Fruit fly (Drosophila melanogaster) whole organism, embryonic: ENCODE results near the gene CG1638.

Experiments
- Bdp1 ChIP-seq: fragments of 200-800 bp; sonication (Bioruptor generic); optimal IDR thresholded peaks from 3 replicates; lab custom pipeline; 2016; ENCODE audit warnings: missing biosample characterization, missing genetic modification characterization
- CG10321 ChIP-seq: fragments of 200-800 bp; sonication (Bioruptor generic); IDR thresholded peaks from 2 replicates; pipeline ENCODE4 v1.3.6; 2022; ENCODE audit warnings: missing biosample characterization, missing genetic modification characterization
- CG11247 ChIP-seq: fragments of 200-800 bp; sonication (Bioruptor generic); IDR thresholded peaks from 2 replicates; pipeline ENCODE4 v1.3.6; 2022; ENCODE audit warnings: missing biosample characterization, missing genetic modification characterization
- CG11504 ChIP-seq: fragments of 200-800 bp; sonication (Bioruptor generic); optimal IDR thresholded peaks from 3 replicates; lab custom pipeline; 2019; ENCODE audit warnings: missing biosample characterization, mild to moderate bottlenecking, missing genetic modification characterization, moderate library complexity
- CG12071 ChIP-seq: fragments of 200-800 bp; sonication (Bioruptor generic); optimal IDR thresholded peaks from 3 replicates; lab custom pipeline; 2018; ENCODE audit warnings: missing biosample characterization, mild to moderate bottlenecking, missing genetic modification characterization
- CG12391 ChIP-seq: fragments of 200-800 bp; sonication (Bioruptor generic); optimal IDR thresholded peaks from 3 replicates; lab custom pipeline; 2018; ENCODE audit warnings: missing biosample characterization, mild to moderate bottlenecking, missing genetic modification characterization, moderate library complexity
- CG13424 ChIP-seq: fragments of 200-800 bp; sonication (Bioruptor generic); optimal IDR thresholded peaks from 2 replicates; lab custom pipeline; 2019; ENCODE audit warnings: missing biosample characterization, mild to moderate bottlenecking, missing genetic modification characterization, moderate library complexity
- CG14667 ChIP-seq: fragments of 200-800 bp; sonication (Bioruptor generic); IDR thresholded peaks from 2 replicates; pipeline ENCODE4 v1.3.6; 2022; ENCODE audit warnings: missing biosample characterization, missing genetic modification characterization
- CG14860 ChIP-seq: fragments of 200-800 bp; sonication (Bioruptor generic); IDR thresholded peaks from 3 replicates; pipeline ENCODE4 v1.3.6; 2022; ENCODE audit warnings: missing biosample characterization, missing genetic modification characterization; ENCODE audit not compliant: partially characterized antibody
- CG16863 ChIP-seq: fragments of 200-800 bp; sonication (Bioruptor generic); optimal IDR thresholded peaks from 3 replicates; lab custom pipeline; 2016; ENCODE audit warnings: missing biosample characterization, missing genetic modification characterization
- CG2129 ChIP-seq: fragments of 200-800 bp; sonication (Bioruptor generic); IDR thresholded peaks from 2 replicates; pipeline ENCODE4 v1.3.6; 2022; ENCODE audit warnings: missing biosample characterization, missing genetic modification characterization; ENCODE audit not compliant: partially characterized antibody
- CG32532 ChIP-seq: fragments of 200-800 bp; sonication (Bioruptor generic); IDR thresholded peaks from 2 replicates; pipeline ENCODE4 v1.3.6; 2022; ENCODE audit warnings: missing biosample characterization, missing genetic modification characterization
- CG3407 ChIP-seq: fragments of 200-800 bp; sonication (Bioruptor generic); optimal IDR thresholded peaks from 2 replicates; lab custom pipeline; 2018; ENCODE audit warnings: missing biosample characterization, mild to moderate bottlenecking, missing genetic modification characterization
- CG34224 ChIP-seq: fragments of 200-800 bp; sonication (Bioruptor generic); IDR thresholded peaks from 3 replicates; pipeline ENCODE4 v1.3.6; 2022; ENCODE audit warnings: missing biosample characterization, missing genetic modification characterization; ENCODE audit not compliant: partially characterized antibody
- CG42726 ChIP-seq: fragments of 200-800 bp; sonication (Bioruptor generic); IDR thresholded peaks from 2 replicates; pipeline ENCODE4 v1.3.6; 2022; ENCODE audit warnings: missing biosample characterization, missing genetic modification characterization; ENCODE audit not compliant: partially characterized antibody
- CG5245 ChIP-seq: fragments of 200-800 bp; sonication (Bioruptor generic); optimal IDR thresholded peaks from 3 replicates; lab custom pipeline; 2016; ENCODE audit warnings: missing biosample characterization, missing genetic modification characterization
- CG6254 ChIP-seq: fragments of 200-800 bp; sonication (Bioruptor generic); optimal IDR thresholded peaks from 3 replicates; lab custom pipeline; 2017; ENCODE audit warnings: mild to moderate bottlenecking, missing biosample characterization, missing genetic modification reagents, missing genetic modification characterization
- CG6654 ChIP-seq: fragments of 200-800 bp; sonication (Bioruptor generic); optimal IDR thresholded peaks from 2 replicates; lab custom pipeline; 2017; ENCODE audit warnings: missing biosample characterization, mild to moderate bottlenecking, missing genetic modification characterization
- CG6765 ChIP-seq: fragments of 200-800 bp; sonication (Bioruptor generic); optimal IDR thresholded peaks from 3 replicates; lab custom pipeline; 2017; ENCODE audit warnings: missing biosample characterization, mild to moderate bottlenecking, missing genetic modification characterization
- CG6791 ChIP-seq: fragments of 200-800 bp; sonication (Bioruptor generic); IDR thresholded peaks from 3 replicates; pipeline ENCODE4 v1.3.6; 2022; ENCODE audit warnings: missing biosample characterization, missing genetic modification characterization; ENCODE audit not compliant: partially characterized antibody
- CG7556 ChIP-seq: fragments of 200-800 bp; sonication (Bioruptor generic); optimal IDR thresholded peaks from 2 replicates; lab custom pipeline; 2017; ENCODE audit warnings: missing biosample characterization, mild to moderate bottlenecking, missing genetic modification characterization
- CG8944 ChIP-seq: fragments of 200-800 bp; sonication (Bioruptor generic); optimal IDR thresholded peaks from 3 replicates; lab custom pipeline; 2016; ENCODE audit warnings: missing biosample characterization, missing genetic modification characterization
- CrebB ChIP-seq: fragments of 200-800 bp; sonication (Bioruptor generic); optimal IDR thresholded peaks from 3 replicates; lab custom pipeline; 2018; ENCODE audit warnings: missing biosample characterization, mild to moderate bottlenecking, missing genetic modification characterization
- Deaf1 ChIP-seq: fragments of 200-800 bp; optimal IDR thresholded peaks from 3 replicates; lab custom pipeline; 2019; ENCODE audit warnings: missing biosample characterization, mild to moderate bottlenecking, missing genetic modification characterization, moderate library complexity
- H15 ChIP-seq: fragments of 200-800 bp; sonication (Bioruptor generic); IDR thresholded peaks from 3 replicates; pipeline ENCODE4 v1.3.6; 2022; ENCODE audit warnings: missing biosample characterization, missing genetic modification characterization
- Hmx ChIP-seq: fragments of 200-800 bp; sonication (Bioruptor generic); optimal IDR thresholded peaks from 2 replicates; lab custom pipeline; 2016; ENCODE audit warnings: missing biosample characterization, missing genetic modification characterization
- Lpt ChIP-seq: fragments of >200 bp; optimal IDR thresholded peaks from 2 replicates; lab custom pipeline; 2018; ENCODE audit warnings: missing biosample characterization, missing genetic modification characterization
- MESR4 ChIP-seq: fragments of 200-800 bp; sonication (Bioruptor generic); optimal IDR thresholded peaks from 2 replicates; lab custom pipeline; 2018; ENCODE audit warnings: missing biosample characterization, mild to moderate bottlenecking, missing genetic modification characterization, moderate library complexity
- Mad ChIP-seq: fragments of 200-800 bp; sonication (Bioruptor generic); optimal IDR thresholded peaks from 2 replicates; lab custom pipeline; 2016; ENCODE audit warnings: missing biosample characterization, missing genetic modification characterization
- Max ChIP-seq: fragments of 200-800 bp; sonication (Bioruptor generic); optimal IDR thresholded peaks from 2 replicates; lab custom pipeline; 2016; ENCODE audit warnings: missing biosample characterization, mild to moderate bottlenecking, missing genetic modification characterization
- Side ChIP-seq: fragments of 200-800 bp; sonication (Bioruptor generic); optimal IDR thresholded peaks from 2 replicates; lab custom pipeline; 2016; ENCODE audit warnings: missing biosample characterization, missing genetic modification characterization
- Sry-β ChIP-seq: fragments of 200-800 bp; sonication (Bioruptor generic); optimal IDR thresholded peaks from 2 replicates; lab custom pipeline; 2018; ENCODE audit warnings: missing biosample characterization, mild to moderate bottlenecking, missing genetic modification characterization, moderate library complexity
- Ssrp ChIP-seq: fragments of 200-800 bp; sonication (Bioruptor generic); optimal IDR thresholded peaks from 2 replicates; lab custom pipeline; 2018; ENCODE audit warnings: missing biosample characterization, mild to moderate bottlenecking, missing genetic modification characterization, moderate library complexity
- Xrp1 ChIP-seq: fragments of 200-800 bp; sonication (Bioruptor generic); IDR thresholded peaks from 2 replicates; pipeline ENCODE4 v1.3.6; 2022; ENCODE audit warnings: missing biosample characterization, missing genetic modification characterization
- YL-1 ChIP-seq: fragments of 200-800 bp; sonication (Bioruptor generic); optimal IDR thresholded peaks from 3 replicates; lab custom pipeline; 2017; ENCODE audit warnings: missing biosample characterization, mild to moderate bottlenecking, missing genetic modification characterization
- bbx ChIP-seq: fragments of 200-800 bp; sonication (Bioruptor generic); IDR thresholded peaks from 2 replicates; pipeline ENCODE4 v1.3.6; 2022; ENCODE audit warnings: missing biosample characterization, missing genetic modification characterization; ENCODE audit not compliant: partially characterized antibody
- bsh ChIP-seq, 2 experiments: fragments of 200-800 bp; sonication (Bioruptor generic); optimal IDR thresholded peaks; 2 replicates each; lab custom pipeline; 2017 to 2018; ENCODE audit warnings: mild to moderate bottlenecking in 2 of 2, missing biosample characterization in 2 of 2, missing genetic modification characterization in 2 of 2, moderate library complexity in 1 of 2
- chm ChIP-seq: fragments of 200-800 bp; sonication (Bioruptor generic); IDR thresholded peaks from 2 replicates; pipeline ENCODE4 v1.3.6; 2022; ENCODE audit warnings: missing biosample characterization, missing genetic modification characterization
- crc ChIP-seq: fragments of 200-800 bp; sonication (Bioruptor generic); optimal IDR thresholded peaks from 2 replicates; lab custom pipeline; 2016; ENCODE audit warnings: missing biosample characterization, missing genetic modification characterization
- da ChIP-seq: fragments of 200-800 bp; sonication (Bioruptor generic); optimal IDR thresholded peaks from 2 replicates; lab custom pipeline; 2016; ENCODE audit warnings: missing biosample characterization, missing genetic modification characterization
- dmrt11E ChIP-seq: fragments of 200-800 bp; sonication (Bioruptor generic); optimal IDR thresholded peaks from 3 replicates; lab custom pipeline; 2018; ENCODE audit warnings: missing biosample characterization, mild to moderate bottlenecking, missing genetic modification characterization, moderate library complexity
- dmrt99B ChIP-seq: fragments of 200-800 bp; sonication (Bioruptor generic); optimal IDR thresholded peaks from 2 replicates; lab custom pipeline; 2018; ENCODE audit warnings: missing biosample characterization, mild to moderate bottlenecking, missing genetic modification characterization, moderate library complexity
- exex ChIP-seq: fragments of 200-800 bp; sonication (Bioruptor generic); optimal IDR thresholded peaks from 4 replicates; lab custom pipeline; 2018; ENCODE audit warnings: missing biosample characterization, mild to moderate bottlenecking, missing genetic modification characterization, moderate library complexity
- fd102C ChIP-seq: fragments of 200-800 bp; sonication (Bioruptor generic); optimal IDR thresholded peaks from 2 replicates; lab custom pipeline; 2018; ENCODE audit warnings: missing biosample characterization, mild to moderate bottlenecking, missing genetic modification characterization, moderate library complexity
- gce ChIP-seq: fragments of 200-800 bp; sonication (Bioruptor generic); IDR thresholded peaks from 3 replicates; pipeline ENCODE4 v1.3.6; 2022; ENCODE audit warnings: missing biosample characterization, missing genetic modification characterization
- jumu ChIP-seq: fragments of 200-800 bp; sonication (Bioruptor generic); optimal IDR thresholded peaks from 3 replicates; lab custom pipeline; 2016; ENCODE audit warnings: missing biosample characterization, missing genetic modification characterization
- knrl ChIP-seq: fragments of 200-800 bp; sonication (Bioruptor generic); IDR thresholded peaks from 3 replicates; pipeline ENCODE4 v1.3.6; 2022; ENCODE audit warnings: missing biosample characterization, missing genetic modification characterization; ENCODE audit not compliant: partially characterized antibody
- mirr ChIP-seq: fragments of 200-800 bp; sonication (Bioruptor generic); optimal IDR thresholded peaks from 3 replicates; lab custom pipeline; 2018; ENCODE audit warnings: missing biosample characterization, mild to moderate bottlenecking, missing genetic modification characterization
- p53 ChIP-seq: fragments of 200-800 bp; sonication (Bioruptor generic); optimal IDR thresholded peaks from 2 replicates; lab custom pipeline; 2016; ENCODE audit warnings: missing biosample characterization, missing genetic modification characterization
- pnt ChIP-seq: fragments of 200-800 bp; sonication (Bioruptor generic); optimal IDR thresholded peaks from 3 replicates; lab custom pipeline; 2016; ENCODE audit warnings: missing biosample characterization, missing genetic modification characterization
- seq ChIP-seq: fragments of 200-800 bp; sonication (Bioruptor generic); IDR thresholded peaks from 2 replicates; pipeline ENCODE4 v1.3.6; 2022; ENCODE audit warnings: missing biosample characterization, missing genetic modification characterization
- tll ChIP-seq, 2 experiments: fragments of 200-800 bp in 1 of 2; fragments of >200 bp in 1 of 2; sonication (Bioruptor generic) in 1 of 2; optimal IDR thresholded peaks; 2 replicates each; lab custom pipeline; 2017 to 2019; ENCODE audit warnings: missing biosample characterization in 2 of 2, missing genetic modification characterization in 2 of 2, mild to moderate bottlenecking in 1 of 2, moderate library complexity in 1 of 2
- wor ChIP-seq: fragments of 200-800 bp; sonication (Bioruptor generic); IDR thresholded peaks from 2 replicates; pipeline ENCODE4 v1.3.6; 2022; ENCODE audit warnings: missing biosample characterization, missing genetic modification characterization

CG1638 gene

dm6 chr3R:31566738-31567137, 23.6 kb upstream of the CG1638 start (continued):
- TF ChIP-seq Mad (GFP tag; lab: Kevin White, UChicago): no peak
- no peak for TF ChIP-seq crc (GFP tag; lab: Kevin White, UChicago)
- TF ChIP-seq CG12391: peak; percentile 53
- no peak for TF ChIP-seq bbx
- no peak for TF ChIP-seq tll (GFP tag; optimal IDR thresholded peaks at IDR 0.05; lab: Kevin White, UChicago)
- TF ChIP-seq Bdp1: peak; percentile 9
- TF ChIP-seq da (GFP tag; lab: Kevin White, UChicago): no peak
- TF ChIP-seq CG14860 (GFP tag; lab: Robert Waterston, UW): no peak
- no peak for TF ChIP-seq chm (GFP tag; lab: Robert Waterston, UW)
- no peak for TF ChIP-seq CG2129 (GFP tag; lab: Robert Waterston, UW)
- no peak for TF ChIP-seq Lpt (GFP tag; lab: Kevin White, UChicago)
- no peak for TF ChIP-seq CG11504
- TF ChIP-seq YL-1 (GFP tag; lab: Kevin White, UChicago): no peak
- peak; percentile 49 for TF ChIP-seq pnt (GFP tag; lab: Kevin White, UChicago)
- peak; percentile 71; the same call in 1 of the 3 replicates for TF ChIP-seq gce
- no peak for TF ChIP-seq Max
- TF ChIP-seq mirr (GFP tag; lab: Kevin White, UChicago): no peak
- peak; percentile 15; the same call in 1 of the 2 replicates for TF ChIP-seq CG11247 (GFP tag; lab: Robert Waterston, UW)
- no peak for TF ChIP-seq Hmx
- no peak for TF ChIP-seq CG8944 (GFP tag; lab: Kevin White, UChicago)
- peak; percentile 32 for TF ChIP-seq CG3407 (GFP tag; lab: Kevin White, UChicago)
- TF ChIP-seq CG6654 (GFP tag; lab: Kevin White, UChicago): peak; percentile 18
- TF ChIP-seq dmrt99B (tag; lab: Kevin White, UChicago): no peak
- peak; percentile 84 for TF ChIP-seq Xrp1
- no peak for TF ChIP-seq Sry-β (GFP tag; lab: Kevin White, UChicago)
- TF ChIP-seq H15 (GFP tag; lab: Robert Waterston, UW): peak; percentile 38; the same call in 1 of the 3 replicates
- no peak for TF ChIP-seq CG34224
- no peak for TF ChIP-seq CG6791
- TF ChIP-seq Side (GFP tag; lab: Kevin White, UChicago): no peak
- TF ChIP-seq fd102C (GFP tag; lab: Kevin White, UChicago): no peak
- TF ChIP-seq CG16863: peak; percentile 42
- no peak for TF ChIP-seq CG5245 (GFP tag; lab: Kevin White, UChicago)
- TF ChIP-seq CG10321 (GFP tag; lab: Robert Waterston, UW): 0 out of 2 replicates have a peak, but pooled peaks have one; percentile 22
- TF ChIP-seq dmrt11E (tag; lab: Kevin White, UChicago): peak; percentile 67
- TF ChIP-seq knrl (GFP tag; lab: Robert Waterston, UW): no peak
- peak; percentile 60 for TF ChIP-seq Ssrp

dm6 chr3R:31571885-31572292, 18.5 kb upstream of the CG1638 start, which contains the start of gene gammaCOP:
gammaCOP (plus strand) TSS chr3R:31572143.
- TF ChIP-seq wor (GFP tag; lab: Robert Waterston, UW) (no peak), seq (GFP tag; lab: Robert Waterston, UW) (no peak), exex (tag; lab: Kevin White, UChicago) (no peak), CG7556 (GFP tag; lab: Kevin White, UChicago) (no peak), Deaf1 (tag; lab: Kevin White, UChicago) (no peak), bsh (GFP tag; optimal IDR thresholded peaks at IDR 0.05; lab: Kevin White, UChicago) (no peak), CG42726 (GFP tag; lab: Robert Waterston, UW) (peak; percentile 34; the same call in 1 of the 2 replicates), p53 (GFP tag; lab: Kevin White, UChicago) (peak; percentile 30), CG32532 (no peak), CG12071 (no peak), CG6254 (GFP tag; lab: Kevin White, UChicago) (no peak), CG14667 (GFP tag; lab: Robert Waterston, UW) (no peak), MESR4 (peak; percentile 95), CrebB (tag; lab: Kevin White, UChicago) (no peak), CG6765 (no peak), CG13424 (tag; lab: Kevin White, UChicago) (no peak), jumu (GFP tag; lab: Kevin White, UChicago) (no peak)
